Fruit fly (Drosophila melanogaster) whole organism, pupa: ENCODE measurements around the gene CG17198.

Experiments
- CG10348 ChIP-seq: fragments of 200-800 bp; sonication (Bioruptor generic); IDR thresholded peaks from 2 replicates; pipeline ENCODE4 v1.3.6; 2022; ENCODE audit warnings: missing biosample characterization, missing genetic modification characterization
- CG32121 ChIP-seq: fragments of 200-800 bp; sonication (Bioruptor generic); IDR thresholded peaks from 2 replicates; pipeline ENCODE4 v1.3.6; 2022; ENCODE audit warnings: missing biosample characterization, missing genetic modification characterization

DNA sequence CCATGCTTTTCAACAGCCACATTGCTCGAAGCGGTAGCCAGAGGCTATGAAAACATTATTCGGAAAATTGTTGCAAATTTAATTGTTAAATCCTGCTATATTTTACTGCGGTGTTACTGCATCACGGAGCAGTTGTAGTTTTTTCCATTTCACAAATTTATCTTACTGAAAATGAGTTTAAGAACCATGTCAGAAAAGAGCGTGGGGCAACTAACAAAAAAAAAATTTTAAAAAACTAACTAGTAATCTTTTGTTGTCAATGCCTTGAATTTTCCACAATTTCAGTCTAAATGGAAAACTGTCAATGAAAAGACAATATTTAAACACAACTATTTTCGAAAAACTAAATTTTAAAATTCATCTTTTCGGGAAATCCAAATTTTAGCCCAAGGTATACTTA lies 35.6 kb upstream of the CG17198 start, which contains the start of gene CG5024:
- TF ChIP-seq CG32121 (GFP tag; lab: Robert Waterston, UW) (no peak), CG10348 (no peak)
